Fruit fly (Drosophila melanogaster) whole organism, adult: ENCODE results near the gene SamDC.

Experiments used
- CG11617 ChIP-seq: fragments of 200-800 bp; sonication (Bioruptor generic); optimal IDR thresholded peaks from 2 replicates; lab custom pipeline; 2017; ENCODE audit warnings: mild to moderate bottlenecking, missing biosample characterization, missing genetic modification reagents, missing genetic modification characterization
- CG12768 ChIP-seq: fragments of 200-800 bp; sonication (Bioruptor generic); optimal IDR thresholded peaks from 2 replicates; lab custom pipeline; 2017; ENCODE audit warnings: missing biosample characterization, missing genetic modification characterization, mild to moderate bottlenecking, moderate library complexity, missing genetic modification reagents
- CG1620 ChIP-seq: fragments of 200-800 bp; sonication (Bioruptor generic); optimal IDR thresholded peaks from 2 replicates; lab custom pipeline; 2016; ENCODE audit warnings: missing biosample characterization, missing genetic modification characterization
- CG33017 ChIP-seq: fragments of 200-800 bp; sonication (Bioruptor generic); optimal IDR thresholded peaks from 2 replicates; lab custom pipeline; 2018; ENCODE audit warnings: missing biosample characterization, mild to moderate bottlenecking, missing genetic modification characterization, moderate library complexity
- CG5204 ChIP-seq: fragments of 200-800 bp; sonication (Bioruptor generic); optimal IDR thresholded peaks from 2 replicates; lab custom pipeline; 2016; ENCODE audit warnings: missing biosample characterization, missing genetic modification characterization
- CG7101 ChIP-seq: fragments of 200-800 bp; sonication (Bioruptor generic); optimal IDR thresholded peaks from 2 replicates; lab custom pipeline; 2018; ENCODE audit warnings: missing biosample characterization, mild to moderate bottlenecking, missing genetic modification characterization, moderate library complexity
- Clk ChIP-seq: fragments of 200-800 bp; sonication (Bioruptor generic); optimal IDR thresholded peaks from 2 replicates; lab custom pipeline; 2017; ENCODE audit warnings: missing biosample characterization, missing genetic modification characterization
- Crg-1 ChIP-seq: fragments of 200-800 bp; sonication (Bioruptor generic); optimal IDR thresholded peaks from 2 replicates; lab custom pipeline; 2016; ENCODE audit warnings: missing biosample characterization, missing genetic modification characterization
- Mnt ChIP-seq: fragments of 200-800 bp; sonication (Bioruptor generic); optimal IDR thresholded peaks from 2 replicates; lab custom pipeline; 2016; ENCODE audit warnings: missing biosample characterization, mild to moderate bottlenecking, missing genetic modification characterization
- cnc ChIP-seq, 2 experiments: fragments of >200 bp; optimal IDR thresholded peaks; 2 replicates each; lab custom pipeline; 2017
- toe ChIP-seq: fragments of 200-800 bp; sonication (Bioruptor generic); optimal IDR thresholded peaks from 2 replicates; lab custom pipeline; 2016; ENCODE audit warnings: missing biosample characterization, missing genetic modification characterization

DNA sequence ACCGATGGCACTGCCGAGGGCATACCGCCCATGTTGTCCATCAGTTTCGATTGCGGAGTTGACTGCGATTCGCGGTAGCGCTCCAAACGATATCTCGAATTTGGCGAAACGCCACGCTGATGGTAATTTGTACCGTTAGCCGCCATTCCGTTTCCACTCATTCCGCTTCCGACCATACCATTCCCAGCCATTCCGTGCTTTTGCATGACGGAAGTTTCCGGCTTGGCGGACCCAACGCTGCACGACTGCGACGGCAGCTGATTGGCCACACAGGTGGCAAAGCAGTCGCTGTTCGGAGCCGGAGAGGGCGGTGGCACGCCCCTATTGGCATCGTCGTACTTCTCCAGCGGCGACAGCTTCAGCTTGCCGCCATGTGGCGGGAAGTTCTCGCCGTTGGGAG lies 33.0 kb downstream of the SamDC start:
- TF ChIP-seq Crg-1 (no peak), toe (GFP tag; lab: Kevin White, UChicago) (no peak), CG7101 (no peak), CG1620 (GFP tag; lab: Kevin White, UChicago) (no peak), cnc (optimal IDR thresholded peaks at IDR 0.05; lab: Kevin White, UChicago) (no peak), Clk (no peak), CG33017 (no peak), Mnt (GFP tag; lab: Kevin White, UChicago) (no peak), CG5204 (GFP tag; lab: Kevin White, UChicago) (no peak), CG11617 (no peak), CG12768 (no peak)
